Comparison of ENCODE assay signal across 1 fruit fly cellular context in genomic region chrX:17742592-17743364, dm6.
TF ChIP-seq lines count a peak whose summit lies in the region.

No protein-coding gene starts in this region.

TF ChIP-seq in whole organism, embryonic, 481 proteins besides CTCF, POLR2A, EP300 and RAD21 (continued from another document and continues in another):
- TF ChIP-seq CG10959 (GFP tag; IDR thresholded peaks at IDR 0.05; lab: Robert Waterston, UW), result no peak
- no peak for TF ChIP-seq chinmo (GFP tag; IDR thresholded peaks at IDR 0.05; lab: Robert Waterston, UW; ENCODE audit: partially characterized antibody)
- peak; percentile 45 for TF ChIP-seq NfI (GFP tag; optimal IDR thresholded peaks at IDR 0.05; lab: Kevin White, UChicago)
- no peak for TF ChIP-seq pho (GFP tag; optimal IDR thresholded peaks at IDR 0.05; lab: Kevin White, UChicago)
- peak; percentile 68 for TF ChIP-seq CG11504 (tag; optimal IDR thresholded peaks at IDR 0.05; lab: Kevin White, UChicago)
- peak; percentile 60 for TF ChIP-seq lbe (GFP tag; optimal IDR thresholded peaks at IDR 0.05; lab: Kevin White, UChicago)
- TF ChIP-seq esg (GFP tag; conservative IDR thresholded peaks at IDR 0.05; lab: Robert Waterston, UW), result no peak; the same call in 1 of the 2 replicates
- peak; percentile 62 for TF ChIP-seq gem (tag; optimal IDR thresholded peaks at IDR 0.05; lab: Kevin White, UChicago)
- no peak for TF ChIP-seq CG6272 (GFP tag; IDR thresholded peaks at IDR 0.05; lab: Robert Waterston, UW)
- no peak for TF ChIP-seq MTF-1 (GFP tag; optimal IDR thresholded peaks at IDR 0.05; lab: Kevin White, UChicago; ENCODE audit: borderline replicate concordance)
- no peak for TF ChIP-seq ase (GFP tag; IDR thresholded peaks at IDR 0.05; lab: Robert Waterston, UW)
- peak; percentile 48 for TF ChIP-seq CG30403 (GFP tag; optimal IDR thresholded peaks at IDR 0.05; lab: Kevin White, UChicago)
- no peak for TF ChIP-seq lov (optimal IDR thresholded peaks at IDR 0.05; lab: Kevin White, UChicago)
- TF ChIP-seq lov (GFP tag; IDR thresholded peaks at IDR 0.05; lab: Robert Waterston, UW), result no peak
- no peak for TF ChIP-seq CG6175 (GFP tag; IDR thresholded peaks at IDR 0.05; lab: Robert Waterston, UW)
- no peak for TF ChIP-seq CG31388 (GFP tag; optimal IDR thresholded peaks at IDR 0.05; lab: Kevin White, UChicago)
- TF ChIP-seq exex (tag; optimal IDR thresholded peaks at IDR 0.05; lab: Kevin White, UChicago), result no peak
- no peak for TF ChIP-seq pb (GFP tag; optimal IDR thresholded peaks at IDR 0.05; lab: Kevin White, UChicago)
- no peak for TF ChIP-seq schlank (tag; optimal IDR thresholded peaks at IDR 0.05; lab: Kevin White, UChicago)
- TF ChIP-seq Fer1 (GFP tag; optimal IDR thresholded peaks at IDR 0.05; lab: Kevin White, UChicago), result peak; percentile 14
- peak; percentile 26 for TF ChIP-seq CG9609 (GFP tag; optimal IDR thresholded peaks at IDR 0.05; lab: Kevin White, UChicago)
- TF ChIP-seq CG10267 (tag; optimal IDR thresholded peaks at IDR 0.05; lab: Kevin White, UChicago), result peak; percentile 38
- no peak for TF ChIP-seq wek (GFP tag; optimal IDR thresholded peaks at IDR 0.05; lab: Kevin White, UChicago)
- peak; percentile 9; the same call in 1 of the 2 replicates for TF ChIP-seq Rfx (GFP tag; IDR thresholded peaks at IDR 0.05; lab: Robert Waterston, UW)
- TF ChIP-seq ERR (GFP tag; optimal IDR thresholded peaks at IDR 0.05; lab: Kevin White, UChicago), result no peak
- peak; percentile 40 for TF ChIP-seq ind (GFP tag; optimal IDR thresholded peaks at IDR 0.05; lab: Kevin White, UChicago)
- peak; percentile 22 for TF ChIP-seq CG8089 (GFP tag; optimal IDR thresholded peaks at IDR 0.05; lab: Kevin White, UChicago)
- no peak for TF ChIP-seq h (optimal IDR thresholded peaks at IDR 0.05; lab: Kevin White, UChicago)
- no peak for TF ChIP-seq Dfd (GFP tag; optimal IDR thresholded peaks at IDR 0.05; lab: Kevin White, UChicago)
- no peak for TF ChIP-seq sqz (GFP tag; optimal IDR thresholded peaks at IDR 0.05; lab: Kevin White, UChicago)
- no peak for TF ChIP-seq Dref (GFP tag; IDR thresholded peaks at IDR 0.05; lab: Robert Waterston, UW)
- TF ChIP-seq CG9932 (GFP tag; IDR thresholded peaks at IDR 0.05; lab: Robert Waterston, UW), result peak; percentile 38; the same call in 1 of the 2 replicates
- no peak for TF ChIP-seq fru (optimal IDR thresholded peaks at IDR 0.05; lab: Kevin White, UChicago)
- no peak for TF ChIP-seq E2f2 (GFP tag; IDR thresholded peaks at IDR 0.05; lab: Robert Waterston, UW)
- peak; percentile 72 for TF ChIP-seq phol (tag; optimal IDR thresholded peaks at IDR 0.05; lab: Kevin White, UChicago)
- peak; percentile 19; the same call in 1 of the 3 replicates for TF ChIP-seq tgo (GFP tag; IDR thresholded peaks at IDR 0.05; lab: Robert Waterston, UW)
- no peak for TF ChIP-seq corto (GFP tag; optimal IDR thresholded peaks at IDR 0.05; lab: Kevin White, UChicago)
- TF ChIP-seq CG15696 (tag; optimal IDR thresholded peaks at IDR 0.05; lab: Kevin White, UChicago), result peak; percentile 23
- no peak for TF ChIP-seq jigr1 (GFP tag; IDR thresholded peaks at IDR 0.05; lab: Robert Waterston, UW)
- TF ChIP-seq Dek (tag; optimal IDR thresholded peaks at IDR 0.05; lab: Kevin White, UChicago), result no peak
- TF ChIP-seq CG11085 (GFP tag; IDR thresholded peaks at IDR 0.05; lab: Robert Waterston, UW), result no peak
- TF ChIP-seq CG42726 (GFP tag; IDR thresholded peaks at IDR 0.05; lab: Robert Waterston, UW; ENCODE audit: partially characterized antibody), result no peak
- TF ChIP-seq Hr78 (GFP tag; optimal IDR thresholded peaks at IDR 0.05; lab: Kevin White, UChicago), result peak in 1 of 2 experiments; percentile 25
- no peak for TF ChIP-seq CG16815 (GFP tag; optimal IDR thresholded peaks at IDR 0.05; lab: Kevin White, UChicago)
- no peak for TF ChIP-seq Mad (GFP tag; optimal IDR thresholded peaks at IDR 0.05; lab: Kevin White, UChicago)
- no peak for TF ChIP-seq CG13123 (GFP tag; optimal IDR thresholded peaks at IDR 0.05; lab: Kevin White, UChicago)
- TF ChIP-seq croc (GFP tag; conservative IDR thresholded peaks at IDR 0.05; lab: Robert Waterston, UW), result no peak
- no peak for TF ChIP-seq tup (GFP tag; optimal IDR thresholded peaks at IDR 0.05; lab: Kevin White, UChicago)
- TF ChIP-seq CG7556 (GFP tag; optimal IDR thresholded peaks at IDR 0.05; lab: Kevin White, UChicago), result peak; percentile 36
- TF ChIP-seq CG10565 (GFP tag; optimal IDR thresholded peaks at IDR 0.05; lab: Kevin White, UChicago), result no peak
- TF ChIP-seq CG8924 (tag; optimal IDR thresholded peaks at IDR 0.05; lab: Kevin White, UChicago), result peak; percentile 45
- no peak for TF ChIP-seq CG2889 (GFP tag; IDR thresholded peaks at IDR 0.05; lab: Robert Waterston, UW)
- TF ChIP-seq pnt (GFP tag; optimal IDR thresholded peaks at IDR 0.05; lab: Kevin White, UChicago), result no peak
- no peak for TF ChIP-seq scrt (GFP tag; optimal IDR thresholded peaks at IDR 0.05; lab: Kevin White, UChicago)
- TF ChIP-seq ato (GFP tag; IDR thresholded peaks at IDR 0.05; lab: Robert Waterston, UW; ENCODE audit: partially characterized antibody), result no peak
- peak; percentile 1 for TF ChIP-seq CG18619 (GFP tag; optimal IDR thresholded peaks at IDR 0.05; lab: Kevin White, UChicago)
- no peak for TF ChIP-seq luna (GFP tag; optimal IDR thresholded peaks at IDR 0.05; lab: Kevin White, UChicago)
- TF ChIP-seq B-H1 (GFP tag; IDR thresholded peaks at IDR 0.05; lab: Robert Waterston, UW), result no peak
- no peak for TF ChIP-seq Aef1 (GFP tag; IDR thresholded peaks at IDR 0.05; lab: Robert Waterston, UW)
- no peak for TF ChIP-seq Hmr (GFP tag; optimal IDR thresholded peaks at IDR 0.05; lab: Kevin White, UChicago)
- TF ChIP-seq CG4617 (GFP tag; optimal IDR thresholded peaks at IDR 0.05; lab: Kevin White, UChicago; ENCODE audit: borderline replicate concordance), result no peak
- no peak for TF ChIP-seq Jarid2 (GFP tag; optimal IDR thresholded peaks at IDR 0.05; lab: Kevin White, UChicago)
- TF ChIP-seq cwo (GFP tag; optimal IDR thresholded peaks at IDR 0.05; lab: Kevin White, UChicago), result peak; percentile 14
- no peak for TF ChIP-seq Elba2 (GFP tag; optimal IDR thresholded peaks at IDR 0.05; lab: Kevin White, UChicago)
- peak; percentile 61 for TF ChIP-seq sd (tag; optimal IDR thresholded peaks at IDR 0.05; lab: Kevin White, UChicago)
- TF ChIP-seq Trl (optimal IDR thresholded peaks at IDR 0.05; lab: Kevin White, UChicago), result peak; percentile 23 to 56
- TF ChIP-seq Trl (GFP tag; optimal IDR thresholded peaks at IDR 0.05; lab: Kevin White, UChicago), result no peak
- TF ChIP-seq dysf (GFP tag; IDR thresholded peaks at IDR 0.05; lab: Robert Waterston, UW), result peak; percentile 58; the same call in 2 of the 3 replicates
- no peak for TF ChIP-seq CG7987 (GFP tag; optimal IDR thresholded peaks at IDR 0.05; lab: Kevin White, UChicago)
- peak; percentile 31 for TF ChIP-seq CG7786 (GFP tag; optimal IDR thresholded peaks at IDR 0.05; lab: Kevin White, UChicago)
- TF ChIP-seq CG3838 (GFP tag; optimal IDR thresholded peaks at IDR 0.05; lab: Kevin White, UChicago), result no peak
- TF ChIP-seq ara (GFP tag; IDR thresholded peaks at IDR 0.05; lab: Robert Waterston, UW), result no peak
- TF ChIP-seq unc-4 (GFP tag; IDR thresholded peaks at IDR 0.05; lab: Robert Waterston, UW; ENCODE audit: partially characterized antibody), result peak; percentile 35; the same call in 1 of the 2 replicates
- peak; percentile 3 for TF ChIP-seq Blimp-1 (GFP tag; optimal IDR thresholded peaks at IDR 0.05; lab: Kevin White, UChicago)
- no peak for TF ChIP-seq ssp (GFP tag; IDR thresholded peaks at IDR 0.05; lab: Robert Waterston, UW)
- TF ChIP-seq CG4404 (GFP tag; IDR thresholded peaks at IDR 0.05; lab: Robert Waterston, UW), result no peak
- TF ChIP-seq Oli (tag; optimal IDR thresholded peaks at IDR 0.05; lab: Kevin White, UChicago), result peak; percentile 57
- TF ChIP-seq wor (GFP tag; IDR thresholded peaks at IDR 0.05; lab: Robert Waterston, UW), result no peak
- no peak for TF ChIP-seq dm (GFP tag; optimal IDR thresholded peaks at IDR 0.05; lab: Kevin White, UChicago)
- TF ChIP-seq HLH54F (GFP tag; optimal IDR thresholded peaks at IDR 0.05; lab: Kevin White, UChicago), result peak; percentile 26
- no peak for TF ChIP-seq CG9876 (GFP tag; optimal IDR thresholded peaks at IDR 0.05; lab: Kevin White, UChicago)
- TF ChIP-seq sob (GFP tag; IDR thresholded peaks at IDR 0.05; lab: Robert Waterston, UW), result no peak
- TF ChIP-seq H2.0 (GFP tag; IDR thresholded peaks at IDR 0.05; lab: Robert Waterston, UW), result no peak
- TF ChIP-seq CG3407 (GFP tag; optimal IDR thresholded peaks at IDR 0.05; lab: Kevin White, UChicago), result no peak
- TF ChIP-seq Mrtf (GFP tag; IDR thresholded peaks at IDR 0.05; lab: Robert Waterston, UW), result no peak
- no peak for TF ChIP-seq salm (tag; optimal IDR thresholded peaks at IDR 0.05; lab: Kevin White, UChicago)
- TF ChIP-seq twi (tag; optimal IDR thresholded peaks at IDR 0.05; lab: Kevin White, UChicago), result peak; percentile 72
- no peak for TF ChIP-seq YL-1 (GFP tag; optimal IDR thresholded peaks at IDR 0.05; lab: Kevin White, UChicago)
- TF ChIP-seq CG15011 (GFP tag; optimal IDR thresholded peaks at IDR 0.05; lab: Kevin White, UChicago), result no peak
- no peak; the same call in 1 of the 3 replicates for TF ChIP-seq row (GFP tag; IDR thresholded peaks at IDR 0.05; lab: Robert Waterston, UW)
- no peak for TF ChIP-seq dimm (GFP tag; IDR thresholded peaks at IDR 0.05; lab: Robert Waterston, UW)
- TF ChIP-seq NC2α (GFP tag; optimal IDR thresholded peaks at IDR 0.05; lab: Kevin White, UChicago), result no peak
- no peak for TF ChIP-seq CG33557 (GFP tag; optimal IDR thresholded peaks at IDR 0.05; lab: Kevin White, UChicago)
- no peak for TF ChIP-seq cas (GFP tag; IDR thresholded peaks at IDR 0.05; lab: Robert Waterston, UW)
- no peak for TF ChIP-seq Deaf1 (tag; optimal IDR thresholded peaks at IDR 0.05; lab: Kevin White, UChicago)
- no peak for TF ChIP-seq Ada2b (GFP tag; IDR thresholded peaks at IDR 0.05; lab: Robert Waterston, UW)
- peak; percentile 33 for TF ChIP-seq Six4 (GFP tag; optimal IDR thresholded peaks at IDR 0.05; lab: Kevin White, UChicago)
- no peak for TF ChIP-seq NK7.1 (GFP tag; optimal IDR thresholded peaks at IDR 0.05; lab: Kevin White, UChicago)
- no peak for TF ChIP-seq her (GFP tag; optimal IDR thresholded peaks at IDR 0.05; lab: Kevin White, UChicago)
- TF ChIP-seq CoRest (tag; optimal IDR thresholded peaks at IDR 0.05; lab: Kevin White, UChicago), result peak; percentile 50
- TF ChIP-seq CG6654 (GFP tag; optimal IDR thresholded peaks at IDR 0.05; lab: Kevin White, UChicago), result peak; percentile 5
- TF ChIP-seq CG2678 (tag; optimal IDR thresholded peaks at IDR 0.05; lab: Kevin White, UChicago), result peak; percentile 65
- TF ChIP-seq mirr (GFP tag; optimal IDR thresholded peaks at IDR 0.05; lab: Kevin White, UChicago), result no peak
- no peak for TF ChIP-seq Sin3A (optimal IDR thresholded peaks at IDR 0.05; lab: Kevin White, UChicago)
- no peak; the same call in 1 of the 2 replicates for TF ChIP-seq Ptx1 (GFP tag; IDR thresholded peaks at IDR 0.05; lab: Robert Waterston, UW)
- TF ChIP-seq CG11723 (GFP tag; optimal IDR thresholded peaks at IDR 0.05; lab: Kevin White, UChicago), result no peak
- TF ChIP-seq kah (GFP tag; optimal IDR thresholded peaks at IDR 0.05; lab: Kevin White, UChicago), result no peak
- no peak for TF ChIP-seq peb (GFP tag; IDR thresholded peaks at IDR 0.05; lab: Robert Waterston, UW)
- TF ChIP-seq Rx (GFP tag; IDR thresholded peaks at IDR 0.05; lab: Robert Waterston, UW), result no peak
- TF ChIP-seq Neu2 (GFP tag; optimal IDR thresholded peaks at IDR 0.05; lab: Kevin White, UChicago; ENCODE audit: borderline replicate concordance), result no peak
- peak; percentile 21; the same call in 1 of the 2 replicates for TF ChIP-seq Atf6 (GFP tag; IDR thresholded peaks at IDR 0.05; lab: Robert Waterston, UW)
- peak; percentile 40 for TF ChIP-seq CG17829 (tag; optimal IDR thresholded peaks at IDR 0.05; lab: Kevin White, UChicago)
- peak; percentile 31 for TF ChIP-seq CG18599 (GFP tag; optimal IDR thresholded peaks at IDR 0.05; lab: Kevin White, UChicago)
- TF ChIP-seq gcm (GFP tag; optimal IDR thresholded peaks at IDR 0.05; lab: Kevin White, UChicago), result peak; percentile 14
- TF ChIP-seq CG6765 (GFP tag; optimal IDR thresholded peaks at IDR 0.05; lab: Kevin White, UChicago), result no peak
- TF ChIP-seq pum (GFP tag; optimal IDR thresholded peaks at IDR 0.05; lab: Kevin White, UChicago), result peak; percentile 39
- peak; percentile 42 for TF ChIP-seq CG12769 (tag; optimal IDR thresholded peaks at IDR 0.05; lab: Kevin White, UChicago)
- TF ChIP-seq Ets97D (GFP tag; optimal IDR thresholded peaks at IDR 0.05; lab: Kevin White, UChicago), result no peak
- no peak for TF ChIP-seq ab (GFP tag; optimal IDR thresholded peaks at IDR 0.05; lab: Kevin White, UChicago)
- no peak for TF ChIP-seq danr (GFP tag; IDR thresholded peaks at IDR 0.05; lab: Robert Waterston, UW)
- 0 out of 3 replicates have a peak, but pooled peaks have one; percentile 11 for TF ChIP-seq zen2 (GFP tag; IDR thresholded peaks at IDR 0.05; lab: Robert Waterston, UW; ENCODE audit: partially characterized antibody)
- no peak for TF ChIP-seq p53 (GFP tag; optimal IDR thresholded peaks at IDR 0.05; lab: Kevin White, UChicago)
- TF ChIP-seq ash1 (GFP tag; optimal IDR thresholded peaks at IDR 0.05; lab: Kevin White, UChicago), result no peak
- peak; percentile 43 for TF ChIP-seq gfzf (GFP tag; optimal IDR thresholded peaks at IDR 0.05; lab: Kevin White, UChicago)
- TF ChIP-seq Scr (GFP tag; IDR thresholded peaks at IDR 0.05; lab: Robert Waterston, UW; ENCODE audit: partially characterized antibody), result no peak
- no peak for TF ChIP-seq CG15073 (GFP tag; optimal IDR thresholded peaks at IDR 0.05; lab: Kevin White, UChicago)
- TF ChIP-seq zf30C (GFP tag; optimal IDR thresholded peaks at IDR 0.05; lab: Kevin White, UChicago), result peak; percentile 62
- no peak for TF ChIP-seq BEAF-32 (GFP tag; optimal IDR thresholded peaks at IDR 0.05; lab: Kevin White, UChicago)
- no peak for TF ChIP-seq zfh2 (GFP tag; optimal IDR thresholded peaks at IDR 0.05; lab: Kevin White, UChicago)
- no peak for TF ChIP-seq Bteb2 (GFP tag; optimal IDR thresholded peaks at IDR 0.05; lab: Kevin White, UChicago)
- no peak for TF ChIP-seq Atf3 (GFP tag; optimal IDR thresholded peaks at IDR 0.05; lab: Kevin White, UChicago)
- TF ChIP-seq CG17328 (GFP tag; IDR thresholded peaks at IDR 0.05; lab: Robert Waterston, UW), result no peak
- TF ChIP-seq Drgx (GFP tag; IDR thresholded peaks at IDR 0.05; lab: Robert Waterston, UW), result peak; percentile 58; the same call in 1 of the 2 replicates
- no peak for TF ChIP-seq hbn (GFP tag; IDR thresholded peaks at IDR 0.05; lab: Robert Waterston, UW; ENCODE audit: partially characterized antibody)
- TF ChIP-seq Taf1 (GFP tag; IDR thresholded peaks at IDR 0.05; lab: Robert Waterston, UW), result no peak
